Fruit fly (Drosophila melanogaster) Kc167 (cell line): ENCODE results near the gene Svil.

Experiments
- Myc ChIP-seq: fragments of >200 bp; optimal IDR thresholded peaks from 2 replicates; lab custom pipeline; 2017; ENCODE audit warnings: missing external identifiers
- Sin3A ChIP-seq: fragments of >200 bp; optimal IDR thresholded peaks from 2 replicates; lab custom pipeline; 2018; ENCODE audit warnings: missing external identifiers
- psq ChIP-seq: fragments of >200 bp; optimal IDR thresholded peaks from 2 replicates; lab custom pipeline; 2017; ENCODE audit warnings: missing external identifiers

dm6 chr3L:2414876-2415275 lies 37.4 kb downstream of the Svil start:
- TF ChIP-seq Myc (lab: Kevin White, UChicago) (no peak), psq (no peak), Sin3A (lab: Kevin White, UChicago) (no peak)
